Worm (Caenorhabditis elegans) whole organism, young adult: ENCODE data around the gene lsy-2.

Experiments
- B0019.2 ChIP-seq: fragments of 200-800 bp; sonication (Bioruptor generic); conservative IDR thresholded peaks from 2 replicates; pipeline ENCODE4 v1.3.6; 2022; ENCODE audit warnings: missing genetic modification reagents, missing genetic modification characterization, missing compliant biosample characterization
- B0261.1 ChIP-seq: sonication (generic microtip); optimal IDR thresholded peaks from 2 replicates; lab custom pipeline; 2016; ENCODE audit warnings: mild to moderate bottlenecking, missing genetic modification characterization, moderate library complexity, missing compliant biosample characterization
- C06A6.2 ChIP-seq: fragments of 200-800 bp; sonication (Bioruptor generic); conservative IDR thresholded peaks from 2 replicates; pipeline ENCODE4 v1.3.6; 2022; ENCODE audit warnings: missing genetic modification characterization, missing compliant biosample characterization
- D2030.7 ChIP-seq: fragments of 200-800 bp; sonication (Bioruptor generic); IDR thresholded peaks from 2 replicates; pipeline ENCODE4 v1.3.6; 2022; ENCODE audit warnings: missing genetic modification reagents, missing genetic modification characterization, missing compliant biosample characterization
- F39B2.1 ChIP-seq: fragments of 200-800 bp; sonication (Bioruptor generic); IDR thresholded peaks from 2 replicates; pipeline ENCODE4 v1.3.6; 2022; ENCODE audit warnings: missing genetic modification reagents, missing genetic modification characterization, missing compliant biosample characterization
- F57C9.4 ChIP-seq: sonication (generic microtip); optimal IDR thresholded peaks from 2 replicates; lab custom pipeline; 2017; ENCODE audit warnings: mild to moderate bottlenecking, missing genetic modification characterization, missing compliant biosample characterization
- K12H6.12 ChIP-seq: fragments of 200-800 bp; sonication (Bioruptor generic); optimal IDR thresholded peaks from 2 replicates; lab custom pipeline; 2018; ENCODE audit warnings: mild to moderate bottlenecking, missing genetic modification characterization, missing compliant biosample characterization
- Y53G8AR.9 ChIP-seq: fragments of 200-800 bp; sonication (Bioruptor generic); conservative IDR thresholded peaks from 2 replicates; pipeline ENCODE4 v1.3.6; 2022; ENCODE audit warnings: missing genetic modification reagents, missing genetic modification characterization, missing compliant biosample characterization
- Y67H2A.10 ChIP-seq: fragments of 200-800 bp; sonication (Bioruptor generic); conservative IDR thresholded peaks from 2 replicates; pipeline ENCODE4 v1.3.6; 2022; ENCODE audit warnings: missing genetic modification reagents, missing genetic modification characterization, missing compliant biosample characterization
- Y79H2A.3 ChIP-seq: fragments of 200-800 bp; sonication (Bioruptor generic); conservative IDR thresholded peaks from 2 replicates; pipeline ENCODE4 v1.3.6; 2022; ENCODE audit warnings: missing genetic modification reagents, missing genetic modification characterization, missing compliant biosample characterization
- ama-1 ChIP-seq, 3 experiments: fragments of 150-350 bp in 1 of 3; sonication (generic microtip) in 2 of 3; optimal IDR thresholded peaks; 2 replicates each; lab custom pipeline; 2014 to 2018; ENCODE audit warnings: missing biosample characterization in 2 of 3, missing genetic modification characterization in 2 of 3, missing genetic modification reagents in 2 of 3
- aptf-2 ChIP-seq: fragments of 200-800 bp; sonication (Bioruptor generic); conservative IDR thresholded peaks from 2 replicates; pipeline ENCODE4 v1.3.6; 2022; ENCODE audit warnings: missing genetic modification reagents, missing genetic modification characterization, missing compliant biosample characterization
- attf-3 ChIP-seq: fragments of 200-800 bp; sonication (Bioruptor generic); conservative IDR thresholded peaks from 2 replicates; pipeline ENCODE4 v1.3.6; 2022; ENCODE audit warnings: missing genetic modification reagents, missing genetic modification characterization, missing compliant biosample characterization
- bed-1 ChIP-seq: fragments of 200-800 bp; sonication (Bioruptor generic); IDR thresholded peaks from 2 replicates; pipeline ENCODE4 v1.3.6; 2022; ENCODE audit warnings: missing genetic modification reagents, missing genetic modification characterization, missing compliant biosample characterization
- ccch-3 ChIP-seq: fragments of 200-800 bp; sonication (Bioruptor generic); optimal IDR thresholded peaks from 2 replicates; lab custom pipeline; 2018; ENCODE audit warnings: mild to moderate bottlenecking, missing genetic modification characterization, missing compliant biosample characterization
- ceh-79 ChIP-seq: sonication (generic microtip); optimal IDR thresholded peaks from 2 replicates; lab custom pipeline; 2017; ENCODE audit warnings: mild to moderate bottlenecking, missing genetic modification characterization, missing compliant biosample characterization
- chd-7 ChIP-seq: sonication (generic microtip); optimal IDR thresholded peaks from 2 replicates; lab custom pipeline; 2016; ENCODE audit warnings: mild to moderate bottlenecking, missing genetic modification characterization, moderate library complexity, missing compliant biosample characterization
- dox-1 ChIP-seq: fragments of 200-800 bp; sonication (Bioruptor generic); IDR thresholded peaks from 2 replicates; pipeline ENCODE4 v1.3.6; 2022; ENCODE audit warnings: missing genetic modification reagents, missing genetic modification characterization, missing compliant biosample characterization
- dpff-1 ChIP-seq: sonication (generic microtip); optimal IDR thresholded peaks from 2 replicates; lab custom pipeline; 2017; ENCODE audit warnings: mild to moderate bottlenecking, missing genetic modification characterization, missing compliant biosample characterization
- egl-18 ChIP-seq: fragments of 200-800 bp; sonication (Bioruptor generic); IDR thresholded peaks from 2 replicates; pipeline ENCODE4 v1.3.6; 2022; ENCODE audit warnings: missing genetic modification reagents, missing genetic modification characterization, missing compliant biosample characterization
- egl-44 ChIP-seq: fragments of 200-800 bp; sonication (Bioruptor generic); IDR thresholded peaks from 2 replicates; pipeline ENCODE4 v1.3.6; 2022; ENCODE audit warnings: missing genetic modification reagents, missing genetic modification characterization, missing compliant biosample characterization
- ets-4 ChIP-seq: fragments of 200-800 bp; sonication (Bioruptor generic); optimal IDR thresholded peaks from 2 replicates; lab custom pipeline; 2018; ENCODE audit warnings: mild to moderate bottlenecking, missing genetic modification characterization, missing compliant biosample characterization
- fkh-3 ChIP-seq: sonication (generic microtip); optimal IDR thresholded peaks from 2 replicates; lab custom pipeline; 2016; ENCODE audit warnings: mild to moderate bottlenecking, missing genetic modification characterization, missing compliant biosample characterization
- let-607 ChIP-seq, 2 experiments: fragments of 200-800 bp in 1 of 2; sonication (Bioruptor generic) in 1 of 2; sonication (generic microtip) in 1 of 2; optimal IDR thresholded peaks; 2 replicates each; lab custom pipeline; 2016 to 2018; ENCODE audit warnings: mild to moderate bottlenecking in 2 of 2, missing compliant biosample characterization in 2 of 2, missing genetic modification characterization in 2 of 2, moderate library complexity in 2 of 2, missing genotype in 1 of 2
- lin-35 ChIP-seq, 3 experiments: fragments of 150-350 bp in 2 of 3; sonication (generic microtip) in 1 of 3; optimal IDR thresholded peaks; 2 replicates each; lab custom pipeline; 2014 to 2018; ENCODE audit warnings: missing biosample characterization in 3 of 3, missing genetic modification characterization in 3 of 3, missing genetic modification reagents in 3 of 3
- lin-54 ChIP-seq: fragments of 200-800 bp; sonication (Bioruptor generic); optimal IDR thresholded peaks from 2 replicates; lab custom pipeline; 2018; ENCODE audit warnings: mild to moderate bottlenecking, missing genetic modification characterization, missing compliant biosample characterization
- lsl-1 ChIP-seq: fragments of 200-800 bp; sonication (Bioruptor generic); optimal IDR thresholded peaks from 2 replicates; lab custom pipeline; 2018; ENCODE audit warnings: mild to moderate bottlenecking, missing genetic modification characterization, moderate library complexity, missing compliant biosample characterization
- madf-3 ChIP-seq: fragments of 200-800 bp; sonication (Bioruptor generic); IDR thresholded peaks from 2 replicates; pipeline ENCODE4 v1.3.6; 2022; ENCODE audit warnings: missing genetic modification reagents, missing genetic modification characterization, missing compliant biosample characterization
- nfyb-1 ChIP-seq: fragments of 200-800 bp; sonication (Bioruptor generic); IDR thresholded peaks from 2 replicates; pipeline ENCODE4 v1.3.6; 2022; ENCODE audit warnings: missing genetic modification reagents, missing genetic modification characterization, missing compliant biosample characterization
- nhr-27 ChIP-seq: fragments of 200-800 bp; sonication (Bioruptor generic); optimal IDR thresholded peaks from 2 replicates; lab custom pipeline; 2018; ENCODE audit warnings: mild to moderate bottlenecking, missing genetic modification characterization, moderate library complexity, missing compliant biosample characterization
- rec-8 ChIP-seq, 2 experiments: sonication (generic microtip); optimal IDR thresholded peaks; 2 replicates each; lab custom pipeline; 2016; ENCODE audit warnings: mild to moderate bottlenecking in 2 of 2, missing genetic modification characterization in 2 of 2, missing genetic modification reagents in 2 of 2, missing genotype in 2 of 2, missing biosample characterization in 1 of 2, missing compliant biosample characterization in 1 of 2, moderate library complexity in 1 of 2
- repo-1 ChIP-seq: sonication (generic microtip); optimal IDR thresholded peaks from 2 replicates; lab custom pipeline; 2017; ENCODE audit warnings: mild to moderate bottlenecking, missing genetic modification characterization, missing compliant biosample characterization
- sdz-38 ChIP-seq: sonication (generic microtip); optimal IDR thresholded peaks from 2 replicates; lab custom pipeline; 2016; ENCODE audit warnings: missing genotype, missing genetic modification characterization, missing compliant biosample characterization
- snpc-3.4 ChIP-seq: sonication (generic microtip); optimal IDR thresholded peaks from 2 replicates; lab custom pipeline; 2017; ENCODE audit warnings: missing genetic modification characterization, mild to moderate bottlenecking, missing compliant biosample characterization, antibody characterized with exemption, moderate library complexity, missing genotype, missing genetic modification reagents
- tbx-9 ChIP-seq: sonication (generic microtip); optimal IDR thresholded peaks from 2 replicates; lab custom pipeline; 2016; ENCODE audit warnings: borderline replicate concordance, missing genetic modification characterization, inconsistent platforms, missing compliant biosample characterization
- unc-62 ChIP-seq: fragments of 150-350 bp; optimal IDR thresholded peaks from 2 replicates; lab custom pipeline; 2014; ENCODE audit warnings: missing biosample characterization, missing genetic modification reagents, missing genetic modification characterization
- ztf-18 ChIP-seq: sonication (generic microtip); optimal IDR thresholded peaks from 2 replicates; lab custom pipeline; 2016; ENCODE audit warnings: missing genotype, mild to moderate bottlenecking, missing genetic modification characterization, missing compliant biosample characterization
- ztf-26 ChIP-seq: sonication (generic microtip); optimal IDR thresholded peaks from 2 replicates; lab custom pipeline; 2017; ENCODE audit warnings: missing genetic modification characterization, missing compliant biosample characterization
- ztf-6 ChIP-seq: fragments of 200-800 bp; sonication (Bioruptor generic); IDR thresholded peaks from 2 replicates; pipeline ENCODE4 v1.3.6; 2022; ENCODE audit warnings: missing genetic modification reagents, missing genetic modification characterization, missing compliant biosample characterization

The lsy-2 gene

ce11 chrX:2043224-2043623, 46.3 kb upstream of the lsy-2 start:
- TF ChIP-seq K12H6.12 (tag; lab: Kevin White, UChicago), result peak; percentile 23
- TF ChIP-seq ccch-3, result no peak
- TF ChIP-seq nhr-27, result no peak

DNA sequence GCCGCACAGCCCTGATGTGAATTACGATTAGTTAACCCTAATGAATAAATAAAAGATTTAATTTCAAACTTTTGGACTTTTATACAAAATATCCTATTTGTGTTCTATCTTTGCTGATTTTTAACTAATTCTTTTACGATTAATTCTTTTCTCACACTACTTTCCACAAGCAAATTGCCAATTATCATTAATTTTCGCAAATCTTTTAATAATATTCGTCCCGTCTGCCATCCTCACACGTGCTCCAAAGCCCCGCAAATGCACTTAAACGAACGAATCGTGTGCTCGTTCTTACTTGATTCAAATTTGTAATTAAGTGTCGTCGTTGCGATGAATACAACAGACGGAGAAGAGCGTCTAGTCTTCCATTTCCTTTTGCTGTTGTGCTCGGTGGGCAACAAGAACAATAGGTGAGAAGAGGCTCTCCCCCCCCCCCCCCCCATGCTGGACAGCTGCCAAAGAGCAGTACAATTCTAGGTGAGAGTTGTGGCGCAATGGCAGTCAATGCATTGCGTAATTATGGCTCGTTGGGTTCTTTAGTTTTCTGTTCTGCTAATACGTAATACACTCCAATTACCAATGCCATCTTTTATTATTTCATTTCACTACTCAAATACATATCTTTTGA, 44.8 kb upstream of the lsy-2 start:
- TF ChIP-seq unc-62 (no peak), madf-3 (GFP tag; lab: Robert Waterston, UW) (no peak), dox-1 (GFP tag; lab: Robert Waterston, UW) (no peak)

DNA sequence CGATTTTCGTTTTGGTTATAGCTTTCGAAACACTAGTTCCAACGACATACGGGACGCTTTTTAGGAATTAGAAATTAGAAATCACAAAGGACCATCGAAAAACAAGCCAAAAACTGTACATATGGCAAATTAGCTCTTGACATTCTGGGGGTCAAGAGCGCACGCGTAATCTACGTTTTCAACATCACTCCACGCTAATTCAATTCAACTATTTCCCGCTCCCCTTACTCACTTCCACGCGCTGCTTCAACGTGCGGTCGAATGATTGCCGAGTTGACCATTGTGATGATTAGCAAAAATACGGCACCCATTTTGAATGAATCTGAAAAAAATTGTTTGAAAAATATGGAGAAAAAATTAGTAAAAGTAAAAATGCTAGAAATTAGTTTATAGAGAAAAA, 43.9 kb upstream of the lsy-2 start:
- TF ChIP-seq ztf-18 (no peak), dpff-1 (tag; lab: Kevin White, UChicago) (no peak), rec-8 (tag; optimal IDR thresholded peaks at IDR 0.05; lab: Kevin White, UChicago) (no peak), sdz-38 (tag; lab: Kevin White, UChicago) (no peak), tbx-9 (tag; lab: Kevin White, UChicago) (no peak), ztf-6 (GFP tag; lab: Robert Waterston, UW) (no peak), attf-3 (GFP tag; lab: Robert Waterston, UW) (no peak), Y67H2A.10 (GFP tag; lab: Robert Waterston, UW) (no peak), fkh-3 (tag; lab: Kevin White, UChicago) (no peak), B0019.2 (GFP tag; lab: Robert Waterston, UW) (no peak), ztf-26 (tag; lab: Kevin White, UChicago) (no peak), snpc-3.4 (tag; lab: Kevin White, UChicago) (no peak), lsl-1 (GFP tag; lab: Kevin White, UChicago) (no peak), repo-1 (no peak), C06A6.2 (GFP tag; lab: Robert Waterston, UW) (no peak)

DNA sequence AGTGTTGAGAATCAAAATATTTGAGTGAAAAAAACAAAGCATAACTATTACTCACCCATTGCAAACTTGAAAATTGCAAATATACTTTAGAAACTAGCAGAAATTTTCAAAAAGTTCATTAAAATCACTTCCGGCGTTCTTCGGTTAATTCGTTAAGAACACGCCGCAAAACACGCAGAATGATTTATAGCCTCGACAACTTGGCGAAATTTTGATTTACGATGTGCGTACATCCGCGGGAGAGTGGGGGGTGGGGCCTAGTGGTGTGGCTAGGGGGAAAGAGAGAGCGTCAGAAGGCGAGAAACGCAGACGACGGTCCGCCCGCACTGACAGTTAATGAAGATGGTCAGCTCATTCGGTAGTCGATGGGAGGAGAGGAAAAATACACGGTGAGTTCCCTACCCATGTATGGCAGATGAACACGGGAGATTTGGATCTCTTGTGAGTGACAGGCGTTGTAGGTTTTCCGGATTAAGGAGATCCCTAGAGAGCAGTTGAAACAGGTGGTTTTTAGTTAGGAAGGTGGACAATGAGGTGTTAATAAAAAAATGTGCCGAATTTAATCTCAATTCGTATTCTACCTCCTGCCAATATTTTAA, 43.3 kb upstream of the lsy-2 start, which contains the start of gene igcm-4:
TSS of gene igcm-4 (minus strand) at position 237 of the 599 bp plus-strand sequence.
- TF ChIP-seq Y53G8AR.9 (GFP tag; lab: Robert Waterston, UW) (no peak), nfyb-1 (GFP tag; lab: Robert Waterston, UW) (0 out of 2 replicates have a peak, but pooled peaks have one; percentile 37), unc-62 (peak; percentile 79), ama-1 (optimal IDR thresholded peaks at IDR 0.05; lab: Kevin White, UChicago) (no peak), ama-1 (GFP tag; optimal IDR thresholded peaks at IDR 0.05; lab: Kevin White, UChicago) (no peak), D2030.7 (GFP tag; lab: Robert Waterston, UW) (no peak), egl-44 (GFP tag; lab: Robert Waterston, UW) (peak; percentile 49; the same call in 1 of the 2 replicates), F57C9.4 (tag; lab: Kevin White, UChicago) (no peak)

- TF ChIP-seq let-607 (tag; optimal IDR thresholded peaks at IDR 0.05; lab: Kevin White, UChicago) (no peak), bed-1 (GFP tag; lab: Robert Waterston, UW) (no peak), ceh-79 (tag; lab: Kevin White, UChicago) (no peak), ztf-26 (tag; lab: Kevin White, UChicago) (no peak), chd-7 (tag; lab: Kevin White, UChicago) (no peak), F39B2.1 (no peak), egl-18 (GFP tag; lab: Robert Waterston, UW) (no peak), lin-54 (no peak), Y79H2A.3 (no peak), B0261.1 (tag; lab: Kevin White, UChicago) (no peak), aptf-2 (GFP tag; lab: Robert Waterston, UW) (no peak), Y53G8AR.9 (GFP tag; lab: Robert Waterston, UW) (no peak), ets-4 (no peak), lin-35 (GFP tag; optimal IDR thresholded peaks at IDR 0.05; lab: Kevin White, UChicago) (no peak)
Observed at ce11 chrX:2047208-2047946, 42.1 kb upstream of the lsy-2 start.
